Worm (Caenorhabditis elegans) whole organism, L1 larva: Measurements from ENCODE around the gene srx-119.

Experiments used
- C16A3.4 ChIP-seq: fragments of 150-350 bp; optimal IDR thresholded peaks from 2 replicates; lab custom pipeline; 2014; ENCODE audit warnings: missing biosample characterization, missing genetic modification characterization
- ama-1 ChIP-seq: fragments of 150-350 bp; optimal IDR thresholded peaks from 2 replicates; lab custom pipeline; 2014
- lin-39 ChIP-seq: fragments of 150-350 bp; optimal IDR thresholded peaks from 2 replicates; lab custom pipeline; 2014; ENCODE audit warnings: missing biosample characterization, missing genetic modification reagents, missing genetic modification characterization
- mef-2 ChIP-seq: fragments of 150-350 bp; optimal IDR thresholded peaks from 2 replicates; lab custom pipeline; 2014; ENCODE audit warnings: missing biosample characterization, missing genetic modification characterization

- TF ChIP-seq lin-39 (tag; lab: Kevin White, UChicago) (no peak), mef-2 (tag; lab: Kevin White, UChicago) (no peak), ama-1 (lab: Kevin White, UChicago) (no peak), C16A3.4 (tag; lab: Kevin White, UChicago) (no peak)
Observed at ce11 chrII:12518008-12518407, 10.0 kb upstream of the srx-119 start.
